Fruit fly (Drosophila melanogaster) whole organism, embryonic: ENCODE results near the gene ind.

Experiments used
- Bgb ChIP-seq: fragments of 200-800 bp; sonication (Bioruptor generic); IDR thresholded peaks from 2 replicates; pipeline ENCODE4 v1.3.6; 2022; ENCODE audit warnings: missing biosample characterization, missing genetic modification characterization; ENCODE audit not compliant: partially characterized antibody
- CG10274 ChIP-seq: fragments of 200-800 bp; sonication (Bioruptor generic); optimal IDR thresholded peaks from 3 replicates; lab custom pipeline; 2017; ENCODE audit warnings: missing biosample characterization, mild to moderate bottlenecking, missing genetic modification characterization
- CG10366 ChIP-seq: fragments of 200-800 bp; sonication (Bioruptor generic); IDR thresholded peaks from 2 replicates; pipeline ENCODE4 v1.3.6; 2022; ENCODE audit warnings: missing biosample characterization, missing genetic modification characterization
- CG10462 ChIP-seq: fragments of 200-800 bp; sonication (Bioruptor generic); optimal IDR thresholded peaks from 2 replicates; lab custom pipeline; 2016; ENCODE audit warnings: missing biosample characterization, missing genetic modification characterization
- CG11398 ChIP-seq: fragments of 200-800 bp; sonication (Bioruptor generic); optimal IDR thresholded peaks from 2 replicates; lab custom pipeline; 2016; ENCODE audit warnings: missing biosample characterization, missing genetic modification characterization
- CG17361 ChIP-seq: fragments of 200-800 bp; sonication (Bioruptor generic); IDR thresholded peaks from 3 replicates; pipeline ENCODE4 v1.3.6; 2022; ENCODE audit warnings: missing biosample characterization, missing genetic modification characterization
- CG17568 ChIP-seq: fragments of 200-800 bp; sonication (Bioruptor generic); optimal IDR thresholded peaks from 2 replicates; lab custom pipeline; 2018; ENCODE audit warnings: missing biosample characterization, mild to moderate bottlenecking, missing genetic modification characterization, moderate library complexity
- CG17829 ChIP-seq: fragments of 200-800 bp; optimal IDR thresholded peaks from 2 replicates; lab custom pipeline; 2019; ENCODE audit warnings: missing biosample characterization, mild to moderate bottlenecking, missing genetic modification characterization, moderate library complexity
- CG18599 ChIP-seq: fragments of 200-800 bp; sonication (Bioruptor generic); optimal IDR thresholded peaks from 3 replicates; lab custom pipeline; 2017; ENCODE audit warnings: missing biosample characterization, missing genetic modification characterization, mild to moderate bottlenecking, moderate library complexity, missing genetic modification reagents
- CG2116 ChIP-seq: fragments of 200-800 bp; sonication (Bioruptor generic); optimal IDR thresholded peaks from 3 replicates; lab custom pipeline; 2018; ENCODE audit warnings: missing biosample characterization, mild to moderate bottlenecking, missing genetic modification characterization
- CG2199 ChIP-seq: fragments of 200-800 bp; sonication (Bioruptor generic); IDR thresholded peaks from 3 replicates; pipeline ENCODE4 v1.3.6; 2022; ENCODE audit warnings: missing biosample characterization, missing genetic modification characterization
- CG7963 ChIP-seq: fragments of 200-800 bp; sonication (Bioruptor generic); IDR thresholded peaks from 3 replicates; pipeline ENCODE4 v1.3.6; 2022; ENCODE audit warnings: missing biosample characterization, missing genetic modification characterization; ENCODE audit not compliant: partially characterized antibody
- CG9932 ChIP-seq: fragments of 200-800 bp; sonication (Bioruptor generic); IDR thresholded peaks from 2 replicates; pipeline ENCODE4 v1.3.6; 2022; ENCODE audit warnings: missing biosample characterization, missing genetic modification characterization
- D ChIP-seq, 2 experiments: fragments of 200-800 bp in 1 of 2; fragments of >200 bp in 1 of 2; sonication (Bioruptor generic) in 1 of 2; optimal IDR thresholded peaks; 2 replicates in 1 of 2; 3 replicates in 1 of 2; lab custom pipeline; 2017; ENCODE audit warnings: mild to moderate bottlenecking in 1 of 2, missing biosample characterization in 1 of 2, missing genetic modification characterization in 1 of 2, missing genetic modification reagents in 1 of 2
- Dref ChIP-seq: fragments of 200-800 bp; sonication (Bioruptor generic); IDR thresholded peaks from 2 replicates; pipeline ENCODE4 v1.3.6; 2022; ENCODE audit warnings: missing biosample characterization, missing genetic modification characterization
- Ets65A ChIP-seq: fragments of 200-800 bp; sonication (Bioruptor generic); peaks from one replicate; lab custom pipeline; 2016; ENCODE audit warnings: missing biosample characterization, missing genetic modification characterization
- HLH3B ChIP-seq: fragments of 200-800 bp; sonication (Bioruptor generic); IDR thresholded peaks from 2 replicates; pipeline ENCODE4 v1.3.6; 2022; ENCODE audit warnings: missing biosample characterization, missing genetic modification characterization
- HLHmδ ChIP-seq: fragments of 200-800 bp; sonication (Bioruptor generic); optimal IDR thresholded peaks from 2 replicates; lab custom pipeline; 2018; ENCODE audit warnings: missing biosample characterization, mild to moderate bottlenecking, missing genetic modification characterization, moderate library complexity
- Hmr ChIP-seq: fragments of 200-800 bp; sonication (Bioruptor generic); optimal IDR thresholded peaks from 3 replicates; lab custom pipeline; 2017; ENCODE audit warnings: mild to moderate bottlenecking, missing biosample characterization, missing genetic modification reagents, missing genetic modification characterization
- Hr51 ChIP-seq, 2 experiments: fragments of 200-800 bp; sonication (Bioruptor generic); optimal IDR thresholded peaks; 2 replicates in 1 of 2; 3 replicates in 1 of 2; lab custom pipeline; 2016 to 2018; ENCODE audit warnings: missing biosample characterization in 2 of 2, missing genetic modification characterization in 2 of 2, mild to moderate bottlenecking in 1 of 2, moderate library complexity in 1 of 2
- Myb ChIP-seq: fragments of 200-800 bp; sonication (Bioruptor generic); optimal IDR thresholded peaks from 2 replicates; lab custom pipeline; 2016; ENCODE audit warnings: missing biosample characterization, missing genetic modification characterization
- NfI ChIP-seq: fragments of 200-800 bp; sonication (Bioruptor generic); optimal IDR thresholded peaks from 3 replicates; lab custom pipeline; 2018; ENCODE audit warnings: missing biosample characterization, mild to moderate bottlenecking, missing genetic modification characterization, moderate library complexity
- Opbp ChIP-seq: fragments of 200-800 bp; sonication (Bioruptor generic); IDR thresholded peaks from 3 replicates; pipeline ENCODE4 v1.3.6; 2022; ENCODE audit warnings: missing biosample characterization, missing genetic modification characterization; ENCODE audit not compliant: partially characterized antibody
- ara ChIP-seq: fragments of 200-800 bp; sonication (Bioruptor generic); IDR thresholded peaks from 2 replicates; pipeline ENCODE4 v1.3.6; 2022; ENCODE audit warnings: missing biosample characterization, missing genetic modification characterization
- az2 ChIP-seq: fragments of 200-800 bp; sonication (Bioruptor generic); optimal IDR thresholded peaks from 3 replicates; lab custom pipeline; 2016; ENCODE audit warnings: missing biosample characterization, missing genetic modification characterization
- chm ChIP-seq: fragments of 200-800 bp; sonication (Bioruptor generic); IDR thresholded peaks from 2 replicates; pipeline ENCODE4 v1.3.6; 2022; ENCODE audit warnings: missing biosample characterization, missing genetic modification characterization
- crp ChIP-seq, 2 experiments: fragments of 200-800 bp; sonication (Bioruptor generic); optimal IDR thresholded peaks; 2 replicates in 1 of 2; 3 replicates in 1 of 2; lab custom pipeline; 2017; ENCODE audit warnings: missing biosample characterization in 2 of 2, missing genetic modification characterization in 2 of 2, mild to moderate bottlenecking in 1 of 2, moderate library complexity in 1 of 2
- dmrt11E ChIP-seq: fragments of 200-800 bp; sonication (Bioruptor generic); optimal IDR thresholded peaks from 3 replicates; lab custom pipeline; 2018; ENCODE audit warnings: missing biosample characterization, mild to moderate bottlenecking, missing genetic modification characterization, moderate library complexity
- dmrt99B ChIP-seq: fragments of 200-800 bp; sonication (Bioruptor generic); optimal IDR thresholded peaks from 2 replicates; lab custom pipeline; 2018; ENCODE audit warnings: missing biosample characterization, mild to moderate bottlenecking, missing genetic modification characterization, moderate library complexity
- grau ChIP-seq: fragments of 200-800 bp; optimal IDR thresholded peaks from 3 replicates; lab custom pipeline; 2019; ENCODE audit warnings: missing biosample characterization, mild to moderate bottlenecking, missing genetic modification characterization, moderate library complexity
- knrl ChIP-seq: fragments of 200-800 bp; sonication (Bioruptor generic); IDR thresholded peaks from 3 replicates; pipeline ENCODE4 v1.3.6; 2022; ENCODE audit warnings: missing biosample characterization, missing genetic modification characterization; ENCODE audit not compliant: partially characterized antibody
- lab ChIP-seq: fragments of 200-800 bp; sonication (Bioruptor generic); optimal IDR thresholded peaks from 3 replicates; lab custom pipeline; 2017; ENCODE audit warnings: missing biosample characterization, missing genetic modification characterization, mild to moderate bottlenecking, moderate library complexity, missing genetic modification reagents
- pita ChIP-seq: fragments of 200-800 bp; sonication (Bioruptor generic); optimal IDR thresholded peaks from 2 replicates; lab custom pipeline; 2017; ENCODE audit warnings: missing biosample characterization, mild to moderate bottlenecking, missing genetic modification characterization
- sens ChIP-seq: fragments of 200-800 bp; sonication (Bioruptor generic); peaks from one replicate; lab custom pipeline; 2016; ENCODE audit warnings: missing biosample characterization, missing genetic modification characterization
- stwl ChIP-seq: fragments of 200-800 bp; sonication (Bioruptor generic); optimal IDR thresholded peaks from 3 replicates; lab custom pipeline; 2018; ENCODE audit warnings: missing biosample characterization, mild to moderate bottlenecking, missing genetic modification characterization, moderate library complexity
- tna ChIP-seq: fragments of 200-800 bp; sonication (Bioruptor generic); IDR thresholded peaks from 2 replicates; pipeline ENCODE4 v1.3.6; 2022; ENCODE audit warnings: missing biosample characterization, missing genetic modification characterization; ENCODE audit not compliant: partially characterized antibody

ind gene

dm6 chr3L:15053251-15053650 is 9.5 kb upstream of the ind start, which contains the start of gene CG43680:
Gene CG43680 (minus strand): TSS chr3L:15053351.
- TF ChIP-seq sens (GFP tag; lab: Kevin White, UChicago): peak; percentile 50
- no peak for TF ChIP-seq tna (GFP tag; lab: Robert Waterston, UW)
- TF ChIP-seq, all 482 proteins: peak for 1

dm6 chr3L:15052390-15052789 is 8.7 kb upstream of the ind start, which contains the start of gene CG13461:
Gene CG13461 (minus strand): TSS chr3L:15052490.
- TF ChIP-seq Dref (GFP tag; lab: Robert Waterston, UW) (no peak), CG10274 (GFP tag; lab: Kevin White, UChicago) (no peak), stwl (tag; lab: Kevin White, UChicago) (no peak), dmrt99B (tag; lab: Kevin White, UChicago) (no peak), D (optimal IDR thresholded peaks at IDR 0.05; lab: Kevin White, UChicago) (no peak), D (GFP tag; optimal IDR thresholded peaks at IDR 0.05; lab: Kevin White, UChicago) (no peak)

- TF ChIP-seq CG10366 (GFP tag; lab: Robert Waterston, UW) (no peak), HLHmδ (no peak), chm (GFP tag; lab: Robert Waterston, UW) (no peak)
- TF ChIP-seq, all 482 proteins: peak for 0
Observed at dm6 chr3L:15051325-15051724, 7.6 kb upstream of the ind start, which contains the start of gene CG43679. Gene CG43679 (minus strand): TSS chr3L:15051425.

- TF ChIP-seq CG18599 (GFP tag; lab: Kevin White, UChicago) (peak; percentile 45), CG17568 (GFP tag; lab: Kevin White, UChicago) (no peak), lab (GFP tag; lab: Kevin White, UChicago) (peak; percentile 20), sens (GFP tag; lab: Kevin White, UChicago) (no peak), Hmr (peak; percentile 0), crp (GFP tag; optimal IDR thresholded peaks at IDR 0.05; lab: Kevin White, UChicago) (no peak)
- TF ChIP-seq, all 482 proteins: peak for 3
Observed at dm6 chr3L:15050706-15051105, 7.0 kb upstream of the ind start, which contains the start of gene CG12310. Gene CG12310 (minus strand): TSS chr3L:15050806.

dm6 chr3L:15050109-15050508 is 6.4 kb upstream of the ind start, which contains the start of gene CG18581:
Gene CG18581 (minus strand): TSS chr3L:15050209.
- TF ChIP-seq CG11398 (GFP tag; lab: Kevin White, UChicago): no peak
- TF ChIP-seq Ets65A (GFP tag; lab: Kevin White, UChicago): peak; percentile 36
- TF ChIP-seq, all 482 proteins: peak for 1

dm6 chr3L:15049395-15049794 is 5.7 kb upstream of the ind start, which contains the start of gene CG43678:
Gene CG43678 (minus strand): TSS chr3L:15049495.
- TF ChIP-seq CG2116 (GFP tag; lab: Kevin White, UChicago) (no peak), CG18599 (GFP tag; lab: Kevin White, UChicago) (peak; percentile 11)

dm6 chr3L:15048091-15048490 is 4.4 kb upstream of the ind start:
- no peak for TF ChIP-seq HLH3B (GFP tag; lab: Robert Waterston, UW)
- TF ChIP-seq CG17361 (GFP tag; lab: Robert Waterston, UW): 0 out of 3 replicates have a peak, but pooled peaks have one; percentile 10
- TF ChIP-seq CG9932 (GFP tag; lab: Robert Waterston, UW): no peak
- peak; percentile 50; the same call in 2 of the 3 replicates for TF ChIP-seq knrl (GFP tag; lab: Robert Waterston, UW)
- TF ChIP-seq CG7963: peak; percentile 62; the same call in 1 of the 3 replicates
- TF ChIP-seq Hr51 (GFP tag; optimal IDR thresholded peaks at IDR 0.05; lab: Kevin White, UChicago): peak in 1 of 2 experiments; percentile 14
- peak; percentile 76 for TF ChIP-seq Bgb (GFP tag; lab: Robert Waterston, UW)
- TF ChIP-seq CG17829 (tag; lab: Kevin White, UChicago): peak; percentile 2
- TF ChIP-seq dmrt11E (tag; lab: Kevin White, UChicago): peak; percentile 21
- TF ChIP-seq CG10462 (GFP tag; lab: Kevin White, UChicago): no peak
- TF ChIP-seq ara: 0 out of 2 replicates have a peak, but pooled peaks have one; percentile 5
- peak; percentile 11 for TF ChIP-seq grau (tag; lab: Kevin White, UChicago)
- TF ChIP-seq Opbp (GFP tag; lab: Robert Waterston, UW): 0 out of 3 replicates have a peak, but pooled peaks have one; percentile 39
- peak; percentile 7 for TF ChIP-seq az2
- TF ChIP-seq CG2199 (GFP tag; lab: Robert Waterston, UW): peak; percentile 65; the same call in 2 of the 3 replicates
- peak; percentile 1 for TF ChIP-seq NfI
- TF ChIP-seq pita: peak; percentile 32
- TF ChIP-seq Myb: peak; percentile 39
- TF ChIP-seq CG11398 (GFP tag; lab: Kevin White, UChicago): no peak
